Fruit fly (Drosophila melanogaster) whole organism, embryonic: ENCODE results near the gene CG13931.

Experiments
- ATbp ChIP-seq: fragments of 200-800 bp; sonication (Bioruptor generic); optimal IDR thresholded peaks from 2 replicates; lab custom pipeline; 2017; ENCODE audit warnings: missing biosample characterization, mild to moderate bottlenecking, missing genetic modification characterization, missing genetic modification reagents
- Aef1 ChIP-seq: fragments of 200-800 bp; sonication (Bioruptor generic); IDR thresholded peaks from 3 replicates; pipeline ENCODE4 v1.3.6; 2022; ENCODE audit warnings: missing biosample characterization, missing genetic modification characterization
- Atf6 ChIP-seq: fragments of 200-800 bp; sonication (Bioruptor generic); IDR thresholded peaks from 2 replicates; pipeline ENCODE4 v1.3.6; 2022; ENCODE audit warnings: missing biosample characterization, missing genetic modification characterization
- Bgb ChIP-seq: fragments of 200-800 bp; sonication (Bioruptor generic); IDR thresholded peaks from 2 replicates; pipeline ENCODE4 v1.3.6; 2022; ENCODE audit warnings: missing biosample characterization, missing genetic modification characterization; ENCODE audit not compliant: partially characterized antibody
- CG10147 ChIP-seq: fragments of 200-800 bp; sonication (Bioruptor generic); optimal IDR thresholded peaks from 2 replicates; lab custom pipeline; 2019; ENCODE audit warnings: missing biosample characterization, mild to moderate bottlenecking, missing genetic modification characterization, moderate library complexity
- CG12236 ChIP-seq: fragments of 200-800 bp; sonication (Bioruptor generic); optimal IDR thresholded peaks from 2 replicates; lab custom pipeline; 2016; ENCODE audit warnings: missing biosample characterization, missing genetic modification characterization
- CG12299 ChIP-seq: fragments of 200-800 bp; sonication (Bioruptor generic); optimal IDR thresholded peaks from 2 replicates; lab custom pipeline; 2018; ENCODE audit warnings: missing biosample characterization, mild to moderate bottlenecking, missing genetic modification characterization
- CG14050 ChIP-seq: fragments of 200-800 bp; sonication (Bioruptor generic); IDR thresholded peaks from 3 replicates; pipeline ENCODE4 v1.3.6; 2022; ENCODE audit warnings: missing biosample characterization, missing genetic modification characterization
- CG14860 ChIP-seq: fragments of 200-800 bp; sonication (Bioruptor generic); IDR thresholded peaks from 3 replicates; pipeline ENCODE4 v1.3.6; 2022; ENCODE audit warnings: missing biosample characterization, missing genetic modification characterization; ENCODE audit not compliant: partially characterized antibody
- CG15601 ChIP-seq: fragments of 200-800 bp; sonication (Bioruptor generic); optimal IDR thresholded peaks from 3 replicates; lab custom pipeline; 2019; ENCODE audit warnings: missing biosample characterization, mild to moderate bottlenecking, missing genetic modification characterization, moderate library complexity
- CG18262 ChIP-seq: fragments of 200-800 bp; optimal IDR thresholded peaks from 3 replicates; lab custom pipeline; 2019; ENCODE audit warnings: missing biosample characterization, mild to moderate bottlenecking, missing genetic modification characterization, moderate library complexity
- CG18619 ChIP-seq: fragments of 200-800 bp; sonication (Bioruptor generic); optimal IDR thresholded peaks from 3 replicates; lab custom pipeline; 2017; ENCODE audit warnings: missing biosample characterization, mild to moderate bottlenecking, missing genetic modification characterization
- CG32767 ChIP-seq: fragments of 200-800 bp; sonication (Bioruptor generic); IDR thresholded peaks from 2 replicates; pipeline ENCODE4 v1.3.6; 2022; ENCODE audit warnings: missing biosample characterization, missing genetic modification characterization
- CG8089 ChIP-seq: fragments of 200-800 bp; sonication (Bioruptor generic); optimal IDR thresholded peaks from 3 replicates; lab custom pipeline; 2016; ENCODE audit warnings: missing biosample characterization, missing genetic modification characterization
- CG8359 ChIP-seq: fragments of 200-800 bp; sonication (Bioruptor generic); optimal IDR thresholded peaks from 2 replicates; lab custom pipeline; 2017; ENCODE audit warnings: missing biosample characterization, mild to moderate bottlenecking, missing genetic modification characterization, borderline replicate concordance
- CG9215 ChIP-seq: fragments of 200-800 bp; sonication (Bioruptor generic); IDR thresholded peaks from 2 replicates; pipeline ENCODE4 v1.3.6; 2022; ENCODE audit warnings: missing biosample characterization, missing genetic modification characterization
- CoRest ChIP-seq: fragments of 200-800 bp; sonication (Bioruptor generic); optimal IDR thresholded peaks from 3 replicates; lab custom pipeline; 2018; ENCODE audit warnings: missing biosample characterization, mild to moderate bottlenecking, missing genetic modification characterization, moderate library complexity
- CrebB ChIP-seq: fragments of 200-800 bp; sonication (Bioruptor generic); optimal IDR thresholded peaks from 3 replicates; lab custom pipeline; 2018; ENCODE audit warnings: missing biosample characterization, mild to moderate bottlenecking, missing genetic modification characterization
- D ChIP-seq, 2 experiments: fragments of 200-800 bp in 1 of 2; fragments of >200 bp in 1 of 2; sonication (Bioruptor generic) in 1 of 2; optimal IDR thresholded peaks; 2 replicates in 1 of 2; 3 replicates in 1 of 2; lab custom pipeline; 2017; ENCODE audit warnings: mild to moderate bottlenecking in 1 of 2, missing biosample characterization in 1 of 2, missing genetic modification characterization in 1 of 2, missing genetic modification reagents in 1 of 2
- Dip2 ChIP-seq: fragments of 200-800 bp; sonication (Bioruptor generic); IDR thresholded peaks from 2 replicates; pipeline ENCODE4 v1.3.6; 2022; ENCODE audit warnings: missing biosample characterization, missing genetic modification characterization
- Doc3 ChIP-seq: fragments of 200-800 bp; sonication (Bioruptor generic); IDR thresholded peaks from 3 replicates; pipeline ENCODE4 v1.3.6; 2022; ENCODE audit warnings: missing biosample characterization, missing genetic modification characterization; ENCODE audit not compliant: partially characterized antibody
- NfI ChIP-seq: fragments of 200-800 bp; sonication (Bioruptor generic); optimal IDR thresholded peaks from 3 replicates; lab custom pipeline; 2018; ENCODE audit warnings: missing biosample characterization, mild to moderate bottlenecking, missing genetic modification characterization, moderate library complexity
- Oli ChIP-seq: fragments of 200-800 bp; sonication (Bioruptor generic); optimal IDR thresholded peaks from 2 replicates; lab custom pipeline; 2018; ENCODE audit warnings: missing biosample characterization, mild to moderate bottlenecking, missing genetic modification characterization, moderate library complexity
- Pdp1 ChIP-seq, 2 experiments: fragments of 200-800 bp; sonication (Bioruptor generic); optimal IDR thresholded peaks; 3 replicates each; lab custom pipeline; 2016; ENCODE audit warnings: missing biosample characterization in 2 of 2, missing genetic modification characterization in 2 of 2, mild to moderate bottlenecking in 1 of 2, moderate library complexity in 1 of 2
- Rx ChIP-seq: fragments of 200-800 bp; sonication (Bioruptor generic); IDR thresholded peaks from 2 replicates; pipeline ENCODE4 v1.3.6; 2022; ENCODE audit warnings: missing biosample characterization, missing genetic modification characterization
- Trl ChIP-seq, 3 experiments: fragments of >200 bp in 2 of 3; fragments of 200-800 bp in 1 of 3; sonication (Bioruptor generic) in 1 of 3; optimal IDR thresholded peaks; 2 replicates in 1 of 3; 3 replicates in 2 of 3; lab custom pipeline; 2016 to 2017; ENCODE audit warnings: missing biosample characterization in 1 of 3, missing genetic modification characterization in 1 of 3
- az2 ChIP-seq: fragments of 200-800 bp; sonication (Bioruptor generic); optimal IDR thresholded peaks from 3 replicates; lab custom pipeline; 2016; ENCODE audit warnings: missing biosample characterization, missing genetic modification characterization
- ems ChIP-seq: fragments of 200-800 bp; sonication (Bioruptor generic); optimal IDR thresholded peaks from 3 replicates; lab custom pipeline; 2016; ENCODE audit warnings: missing biosample characterization, missing genetic modification characterization
- eve ChIP-seq, 2 experiments: fragments of >200 bp; optimal IDR thresholded peaks; 2 replicates each; lab custom pipeline; 2017; ENCODE audit warnings: missing biosample characterization in 2 of 2, missing genetic modification characterization in 2 of 2
- fd96Cb ChIP-seq: fragments of 200-800 bp; sonication (Bioruptor generic); optimal IDR thresholded peaks from 2 replicates; lab custom pipeline; 2018; ENCODE audit warnings: missing biosample characterization, mild to moderate bottlenecking, missing genetic modification characterization, moderate library complexity
- gcm ChIP-seq: fragments of 200-800 bp; sonication (Bioruptor generic); optimal IDR thresholded peaks from 2 replicates; lab custom pipeline; 2019; ENCODE audit warnings: missing biosample characterization, mild to moderate bottlenecking, missing genetic modification characterization, moderate library complexity
- gsb-n ChIP-seq: fragments of 200-800 bp; sonication (Bioruptor generic); optimal IDR thresholded peaks from 3 replicates; lab custom pipeline; 2018; ENCODE audit warnings: missing biosample characterization, mild to moderate bottlenecking, missing genetic modification characterization
- hkb ChIP-seq, 2 experiments: fragments of 200-800 bp in 1 of 2; fragments of >200 bp in 1 of 2; sonication (Bioruptor generic) in 1 of 2; IDR thresholded peaks in 1 of 2; optimal IDR thresholded peaks in 1 of 2; 2 replicates each; pipeline versions ENCODE4 v1.3.6 to Lab custom; 2017 to 2022; ENCODE audit warnings: missing biosample characterization in 1 of 2, missing genetic modification characterization in 1 of 2
- kay ChIP-seq: fragments of 200-800 bp; sonication (Bioruptor generic); optimal IDR thresholded peaks from 2 replicates; lab custom pipeline; 2016; ENCODE audit warnings: missing biosample characterization, missing genetic modification characterization
- lola ChIP-seq, 3 experiments: fragments of >200 bp in 2 of 3; fragments of 200-800 bp in 1 of 3; sonication (Bioruptor generic) in 1 of 3; optimal IDR thresholded peaks; 2 replicates each; lab custom pipeline; 2017 to 2019; ENCODE audit warnings: missing biosample characterization in 3 of 3, missing genetic modification characterization in 3 of 3, mild to moderate bottlenecking in 1 of 3, moderate library complexity in 1 of 3
- luna ChIP-seq: fragments of 200-800 bp; sonication (Bioruptor generic); optimal IDR thresholded peaks from 2 replicates; lab custom pipeline; 2016; ENCODE audit warnings: missing biosample characterization, missing genetic modification characterization
- nmo ChIP-seq: fragments of 200-800 bp; sonication (Bioruptor generic); optimal IDR thresholded peaks from 2 replicates; lab custom pipeline; 2018; ENCODE audit warnings: missing biosample characterization, mild to moderate bottlenecking, missing genetic modification characterization, moderate library complexity
- onecut ChIP-seq: fragments of 200-800 bp; sonication (Bioruptor generic); IDR thresholded peaks from 2 replicates; pipeline ENCODE4 v1.3.6; 2022; ENCODE audit warnings: missing biosample characterization, missing genetic modification characterization
- schlank ChIP-seq: fragments of 200-800 bp; sonication (Bioruptor generic); optimal IDR thresholded peaks from 2 replicates; lab custom pipeline; 2018; ENCODE audit warnings: missing biosample characterization, mild to moderate bottlenecking, missing genetic modification characterization
- slp2 ChIP-seq: fragments of 200-800 bp; sonication (Bioruptor generic); optimal IDR thresholded peaks from 2 replicates; lab custom pipeline; 2016; ENCODE audit warnings: missing biosample characterization, missing genetic modification characterization
- ssp ChIP-seq: fragments of 200-800 bp; sonication (Bioruptor generic); IDR thresholded peaks from 2 replicates; pipeline ENCODE4 v1.3.6; 2022; ENCODE audit warnings: missing biosample characterization, missing genetic modification characterization
- trh ChIP-seq: fragments of 200-800 bp; sonication (Bioruptor generic); optimal IDR thresholded peaks from 2 replicates; lab custom pipeline; 2016; ENCODE audit warnings: missing biosample characterization, missing genetic modification characterization
- unc-4 ChIP-seq: fragments of 200-800 bp; sonication (Bioruptor generic); IDR thresholded peaks from 2 replicates; pipeline ENCODE4 v1.3.6; 2022; ENCODE audit warnings: missing biosample characterization, missing genetic modification characterization; ENCODE audit not compliant: partially characterized antibody
- wor ChIP-seq: fragments of 200-800 bp; sonication (Bioruptor generic); IDR thresholded peaks from 2 replicates; pipeline ENCODE4 v1.3.6; 2022; ENCODE audit warnings: missing biosample characterization, missing genetic modification characterization
- yki ChIP-seq: fragments of >200 bp; optimal IDR thresholded peaks from 3 replicates; lab custom pipeline; 2018
- zfh2 ChIP-seq: fragments of 200-800 bp; sonication (Bioruptor generic); optimal IDR thresholded peaks from 2 replicates; lab custom pipeline; 2016; ENCODE audit warnings: missing biosample characterization, missing genetic modification characterization

Gene CG13931

DNA sequence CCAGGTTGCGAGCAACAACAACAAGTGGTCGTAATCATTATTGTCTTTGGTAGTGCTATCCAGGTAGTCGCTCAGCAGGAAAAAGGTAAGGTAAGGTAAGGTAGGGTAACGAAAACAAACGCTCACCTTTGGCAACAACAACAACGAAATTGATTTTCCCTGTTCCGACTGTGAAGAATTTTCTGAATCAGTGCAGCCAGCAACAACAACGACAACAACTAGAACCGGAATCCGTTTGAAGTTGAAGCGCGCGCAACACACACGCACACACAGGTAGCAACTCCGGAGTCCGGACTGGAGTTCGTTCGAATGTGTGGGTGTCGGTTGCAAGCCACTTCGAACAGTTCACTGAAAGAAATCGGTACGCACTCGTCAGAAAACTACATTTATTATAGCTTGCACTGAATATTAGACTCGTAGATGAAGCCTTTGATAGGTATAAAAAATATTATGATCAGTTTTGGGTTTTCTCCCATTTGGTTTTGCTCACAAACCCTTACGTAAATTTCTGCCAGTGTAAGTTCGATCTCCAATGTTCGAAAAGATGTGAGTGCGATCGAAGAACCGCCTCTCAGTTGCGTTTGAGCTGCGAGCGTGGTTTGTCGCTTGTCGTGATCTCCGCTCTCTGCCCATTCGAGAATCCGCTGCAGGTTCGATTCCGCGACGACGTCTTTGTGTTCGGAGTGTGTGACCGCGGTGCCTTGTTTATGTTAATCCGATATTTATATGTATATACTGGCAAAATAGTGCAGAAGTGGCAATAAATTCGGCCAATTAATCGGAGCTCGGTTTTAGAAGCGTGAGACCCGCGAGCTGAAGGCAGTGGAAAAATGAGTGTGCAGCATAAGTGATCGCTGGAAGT lies 44.4 kb upstream of the CG13931 start, which contains the start of gene CG13921 (continued):
- TF ChIP-seq CG18619 (peak; percentile 98), Atf6 (GFP tag; lab: Robert Waterston, UW) (peak; percentile 98), CG14860 (no peak), CG32767 (peak; percentile 98), CG12299 (tag; lab: Kevin White, UChicago) (peak; percentile 96), CG9215 (GFP tag; lab: Robert Waterston, UW) (peak; percentile 97), gsb-n (tag; lab: Kevin White, UChicago) (peak; percentile 99), Bgb (no peak), nmo (peak; percentile 99), wor (GFP tag; lab: Robert Waterston, UW) (peak; percentile 98), eve (GFP tag; optimal IDR thresholded peaks at IDR 0.05; lab: Kevin White, UChicago) (peak in 1 of 2 experiments; percentile 100), ems (GFP tag; lab: Kevin White, UChicago) (peak; percentile 99), ssp (GFP tag; lab: Robert Waterston, UW) (peak; percentile 92), lola (GFP tag; optimal IDR thresholded peaks at IDR 0.05; lab: Kevin White, UChicago) (peak in 1 of 3 experiments; percentile 99), CG12236 (GFP tag; lab: Kevin White, UChicago) (peak; percentile 98), Aef1 (GFP tag; lab: Robert Waterston, UW) (peak; percentile 99), slp2 (peak; percentile 99), CoRest (tag; lab: Kevin White, UChicago) (peak; percentile 99), CG14050 (GFP tag; lab: Robert Waterston, UW) (peak; percentile 98), CrebB (tag; lab: Kevin White, UChicago) (peak; percentile 97), CG15601 (peak; percentile 97), yki (lab: Kevin White, UChicago) (no peak), schlank (tag; lab: Kevin White, UChicago) (peak; percentile 95), Pdp1 (GFP tag; optimal IDR thresholded peaks at IDR 0.05; lab: Kevin White, UChicago) (peak; percentile 99 to 100), Trl (optimal IDR thresholded peaks at IDR 0.05; lab: Kevin White, UChicago) (peak; percentile 32 to 35), Trl (GFP tag; optimal IDR thresholded peaks at IDR 0.05; lab: Kevin White, UChicago) (peak; percentile 100), onecut (peak; percentile 99), hkb (optimal IDR thresholded peaks at IDR 0.05; lab: Kevin White, UChicago) (no peak), hkb (GFP tag; IDR thresholded peaks at IDR 0.05; lab: Robert Waterston, UW) (peak; percentile 99), CG8359 (GFP tag; lab: Kevin White, UChicago) (peak; percentile 96), trh (GFP tag; lab: Kevin White, UChicago) (peak; percentile 97), unc-4 (GFP tag; lab: Robert Waterston, UW) (no peak), ATbp (peak; percentile 99), CG10147 (peak; percentile 98), CG8089 (GFP tag; lab: Kevin White, UChicago) (peak; percentile 99), kay (GFP tag; lab: Kevin White, UChicago) (no peak), gcm (GFP tag; lab: Kevin White, UChicago) (peak; percentile 98), luna (peak; percentile 98), Doc3 (no peak), Dip2 (GFP tag; lab: Robert Waterston, UW) (peak; percentile 79), fd96Cb (peak; percentile 100), Oli (tag; lab: Kevin White, UChicago) (peak; percentile 99), D (optimal IDR thresholded peaks at IDR 0.05; lab: Kevin White, UChicago) (peak; percentile 18), D (GFP tag; optimal IDR thresholded peaks at IDR 0.05; lab: Kevin White, UChicago) (peak; percentile 100), NfI (GFP tag; lab: Kevin White, UChicago) (peak; percentile 98), CG18262 (tag; lab: Kevin White, UChicago) (peak; percentile 100), az2 (GFP tag; lab: Kevin White, UChicago) (peak; percentile 99), zfh2 (peak; percentile 97), Rx (peak; percentile 99)
